Worm (Caenorhabditis elegans): ENCODE data around the gene rab-1.

ce11 chrV:1242432-1242831 lies 21.4 kb downstream of the rab-1 start:
- TF ChIP-seq rbr-2 (tag; optimal IDR thresholded peaks at IDR 0.05), result no peak
- no peak for TF ChIP-seq unc-39 (tag; optimal IDR thresholded peaks at IDR 0.05)
- TF ChIP-seq nhr-76 (tag; optimal IDR thresholded peaks at IDR 0.05), result no peak
- no peak for TF ChIP-seq pqm-1 (tag; optimal IDR thresholded peaks at IDR 0.05)
- no peak for TF ChIP-seq tra-1 (GFP tag; IDR thresholded peaks at IDR 0.05)
- peak; percentile 66 for TF ChIP-seq aha-1 (tag)
- no peak for TF ChIP-seq ama-1 (optimal IDR thresholded peaks at IDR 0.05)
- no peak for TF ChIP-seq T20F7.1 (GFP tag; optimal IDR thresholded peaks at IDR 0.05)
- no peak for TF ChIP-seq unc-130 (GFP tag; optimal IDR thresholded peaks at IDR 0.05)
